Worm (Caenorhabditis elegans) whole organism, L2 larva: ENCODE results near the gene C18D11.9.

Experiments used
- C34F6.9 ChIP-seq: fragments of 150-350 bp; optimal IDR thresholded peaks from 2 replicates; lab custom pipeline; 2014; ENCODE audit warnings: missing biosample characterization, missing genetic modification characterization
- Y55F3AM.14 ChIP-seq: fragments of 200-800 bp; sonication (Bioruptor generic); optimal IDR thresholded peaks from 2 replicates; lab custom pipeline; 2018; ENCODE audit warnings: mild to moderate bottlenecking, missing genetic modification characterization, missing compliant biosample characterization
- ZK546.5 ChIP-seq: sonication (generic microtip); optimal IDR thresholded peaks from 2 replicates; lab custom pipeline; 2017; ENCODE audit warnings: missing biosample characterization, missing genetic modification characterization
- alr-1 ChIP-seq: fragments of 150-350 bp; optimal IDR thresholded peaks from 2 replicates; lab custom pipeline; 2014; ENCODE audit warnings: missing biosample characterization, missing genetic modification characterization
- aly-2 ChIP-seq: fragments of 150-350 bp; optimal IDR thresholded peaks from 2 replicates; lab custom pipeline; 2014; ENCODE audit warnings: missing biosample characterization, missing genetic modification characterization
- ama-1 ChIP-seq: fragments of 150-350 bp; optimal IDR thresholded peaks from 2 replicates; lab custom pipeline; 2018; ENCODE audit warnings: inconsistent platforms
- blmp-1 ChIP-seq: sonication (generic microtip); optimal IDR thresholded peaks from 2 replicates; lab custom pipeline; 2017; ENCODE audit warnings: missing genetic modification characterization, mild to moderate bottlenecking, missing compliant biosample characterization, antibody characterized with exemption, moderate library complexity; ENCODE audit not compliant: insufficient read depth
- ceh-16 ChIP-seq: fragments of 150-350 bp; optimal IDR thresholded peaks from 2 replicates; lab custom pipeline; 2014; ENCODE audit warnings: missing biosample characterization, missing genetic modification characterization
- ceh-82 ChIP-seq: fragments of 150-350 bp; optimal IDR thresholded peaks from 2 replicates; lab custom pipeline; 2014; ENCODE audit warnings: missing biosample characterization, missing genetic modification characterization
- crh-2 ChIP-seq: sonication (generic microtip); optimal IDR thresholded peaks from 2 replicates; lab custom pipeline; 2017; ENCODE audit warnings: missing biosample characterization, missing genetic modification characterization
- egl-27 ChIP-seq: sonication (generic microtip); optimal IDR thresholded peaks from 3 replicates; lab custom pipeline; 2017; ENCODE audit warnings: missing biosample characterization, missing genetic modification reagents, missing genetic modification characterization
- elt-1 ChIP-seq: fragments of 150-350 bp; optimal IDR thresholded peaks from 2 replicates; lab custom pipeline; 2014; ENCODE audit warnings: missing biosample characterization, missing genetic modification characterization
- elt-3 ChIP-seq: sonication (generic microtip); optimal IDR thresholded peaks from 2 replicates; lab custom pipeline; 2017; ENCODE audit warnings: missing biosample characterization, missing genetic modification characterization
- fos-1 ChIP-seq: fragments of 150-350 bp; optimal IDR thresholded peaks from 2 replicates; lab custom pipeline; 2014; ENCODE audit warnings: missing biosample characterization, missing genetic modification characterization
- gmeb-1 ChIP-seq: fragments of 150-350 bp; optimal IDR thresholded peaks from 2 replicates; lab custom pipeline; 2014; ENCODE audit warnings: missing biosample characterization, missing genetic modification characterization
- lin-13 ChIP-seq: fragments of 150-350 bp; optimal IDR thresholded peaks from 2 replicates; lab custom pipeline; 2014; ENCODE audit warnings: missing biosample characterization, missing genetic modification reagents, missing genetic modification characterization
- lin-39 ChIP-seq: fragments of 150-350 bp; optimal IDR thresholded peaks from 2 replicates; lab custom pipeline; 2014; ENCODE audit warnings: missing biosample characterization, missing genetic modification reagents, missing genetic modification characterization
- lsy-2 ChIP-seq, 2 experiments: fragments of 150-350 bp in 1 of 2; sonication (generic microtip) in 1 of 2; optimal IDR thresholded peaks; 2 replicates each; lab custom pipeline; 2014 to 2017; ENCODE audit warnings: missing biosample characterization in 2 of 2, missing genetic modification characterization in 2 of 2
- mab-5 ChIP-seq: fragments of 150-350 bp; optimal IDR thresholded peaks from 2 replicates; lab custom pipeline; 2014; ENCODE audit warnings: missing biosample characterization, missing genetic modification characterization
- mbf-1 ChIP-seq: sonication (generic microtip); optimal IDR thresholded peaks from 2 replicates; lab custom pipeline; 2017; ENCODE audit warnings: missing biosample characterization, missing genetic modification characterization
- mdl-1 ChIP-seq, 2 experiments: fragments of 150-350 bp in 1 of 2; sonication (generic microtip) in 1 of 2; optimal IDR thresholded peaks; 2 replicates each; lab custom pipeline; 2017; ENCODE audit warnings: missing biosample characterization in 2 of 2, missing genetic modification characterization in 2 of 2
- nhr-10 ChIP-seq: sonication (generic microtip); optimal IDR thresholded peaks from 2 replicates; lab custom pipeline; 2017; ENCODE audit warnings: missing biosample characterization, missing genetic modification characterization
- nhr-11 ChIP-seq: fragments of 150-350 bp; optimal IDR thresholded peaks from 2 replicates; lab custom pipeline; 2014; ENCODE audit warnings: missing biosample characterization, missing genetic modification characterization
- nhr-129 ChIP-seq: fragments of 150-350 bp; optimal IDR thresholded peaks from 2 replicates; lab custom pipeline; 2014; ENCODE audit warnings: missing biosample characterization, missing genetic modification characterization
- nhr-21 ChIP-seq: fragments of 150-350 bp; optimal IDR thresholded peaks from 2 replicates; lab custom pipeline; 2014; ENCODE audit warnings: missing biosample characterization, missing genetic modification characterization
- nhr-23 ChIP-seq: fragments of 150-350 bp; optimal IDR thresholded peaks from 2 replicates; lab custom pipeline; 2014; ENCODE audit warnings: missing biosample characterization, missing genetic modification reagents, missing genetic modification characterization
- nhr-25 ChIP-seq: fragments of 150-350 bp; sonication (generic microtip); optimal IDR thresholded peaks from 3 replicates; lab custom pipeline; 2014; ENCODE audit warnings: missing biosample characterization, missing genetic modification characterization
- nhr-6 ChIP-seq: fragments of 150-350 bp; optimal IDR thresholded peaks from 2 replicates; lab custom pipeline; 2014; ENCODE audit warnings: missing biosample characterization, missing genetic modification characterization
- peb-1 ChIP-seq: fragments of 150-350 bp; optimal IDR thresholded peaks from 2 replicates; lab custom pipeline; 2014; ENCODE audit warnings: missing biosample characterization, missing genetic modification characterization
- sem-4 ChIP-seq: fragments of 150-350 bp; optimal IDR thresholded peaks from 2 replicates; lab custom pipeline; 2014; ENCODE audit warnings: missing biosample characterization, missing genetic modification reagents, missing genetic modification characterization
- skn-1 ChIP-seq: sonication (generic microtip); optimal IDR thresholded peaks from 2 replicates; lab custom pipeline; 2017; ENCODE audit warnings: missing biosample characterization, missing genetic modification characterization
- sma-3 ChIP-seq: sonication (generic microtip); optimal IDR thresholded peaks from 2 replicates; lab custom pipeline; 2016; ENCODE audit warnings: missing genetic modification reagents, missing genetic modification characterization, missing compliant biosample characterization
- sma-9 ChIP-seq, 2 experiments: fragments of 150-350 bp in 1 of 2; sonication (generic microtip) in 1 of 2; optimal IDR thresholded peaks; 2 replicates each; lab custom pipeline; 2014 to 2016; ENCODE audit warnings: missing genetic modification characterization in 2 of 2, mild to moderate bottlenecking in 1 of 2, missing biosample characterization in 1 of 2, missing compliant biosample characterization in 1 of 2, missing genetic modification reagents in 1 of 2, moderate library complexity in 1 of 2
- snpc-4 ChIP-seq: fragments of 150-350 bp; optimal IDR thresholded peaks from 2 replicates; lab custom pipeline; 2014; ENCODE audit warnings: missing biosample characterization, missing genetic modification characterization
- unc-55 ChIP-seq: fragments of 150-350 bp; sonication (generic microtip); optimal IDR thresholded peaks from 3 replicates; lab custom pipeline; 2014; ENCODE audit warnings: missing biosample characterization, missing genetic modification reagents, missing genetic modification characterization
- zag-1 ChIP-seq: fragments of 150-350 bp; optimal IDR thresholded peaks from 2 replicates; lab custom pipeline; 2014; ENCODE audit warnings: missing biosample characterization, missing genetic modification characterization
- ztf-1 ChIP-seq: fragments of 200-800 bp; sonication (Bioruptor generic); conservative IDR thresholded peaks from 2 replicates; pipeline ENCODE4 v1.3.6; 2022; ENCODE audit warnings: missing genetic modification characterization, missing compliant biosample characterization

C18D11.9 gene

ce11 chrIII:11847658-11848202 is 38.8 kb downstream of the C18D11.9 start, which contains the start of gene mif-1:
TSS of gene mif-1 (plus strand) at chrIII:11848152.
- TF ChIP-seq mbf-1 (tag; lab: Kevin White, UChicago): no peak
- peak; percentile 86 to 98 for TF ChIP-seq lsy-2 (tag; optimal IDR thresholded peaks at IDR 0.05; lab: Kevin White, UChicago)
- TF ChIP-seq unc-55 (GFP tag; lab: Kevin White, UChicago): peak; percentile 64
- TF ChIP-seq nhr-129 (tag; lab: Kevin White, UChicago): peak; percentile 41
- TF ChIP-seq aly-2: no peak
- TF ChIP-seq lin-13 (GFP tag; lab: Kevin White, UChicago): peak; percentile 32
- TF ChIP-seq fos-1 (tag; lab: Kevin White, UChicago): no peak
- TF ChIP-seq mab-5 (tag; lab: Kevin White, UChicago): no peak
- TF ChIP-seq skn-1: no peak
- TF ChIP-seq gmeb-1 (tag; lab: Kevin White, UChicago): peak; percentile 36
- TF ChIP-seq C34F6.9 (tag; lab: Kevin White, UChicago): peak; percentile 54
- no peak for TF ChIP-seq nhr-11 (tag; lab: Kevin White, UChicago)

ce11 chrIII:11848317-11848716 is 39.4 kb downstream of the C18D11.9 start:
- no peak for TF ChIP-seq nhr-129 (tag; lab: Kevin White, UChicago)
- no peak for TF ChIP-seq peb-1
- TF ChIP-seq ZK546.5: no peak
- TF ChIP-seq lin-13 (GFP tag; lab: Kevin White, UChicago): no peak
- no peak for TF ChIP-seq C34F6.9 (tag; lab: Kevin White, UChicago)
- no peak for TF ChIP-seq egl-27 (tag; lab: Kevin White, UChicago)
- TF ChIP-seq mdl-1 (tag; optimal IDR thresholded peaks at IDR 0.05; lab: Kevin White, UChicago): no peak
- TF ChIP-seq elt-1: no peak
- TF ChIP-seq ztf-1 (GFP tag; lab: Robert Waterston, UW): no peak
- TF ChIP-seq zag-1 (tag; lab: Kevin White, UChicago): no peak
- no peak for TF ChIP-seq lin-39 (tag; lab: Kevin White, UChicago)
- no peak for TF ChIP-seq nhr-25 (tag; lab: Kevin White, UChicago)
- no peak for TF ChIP-seq gmeb-1 (tag; lab: Kevin White, UChicago)
- no peak for TF ChIP-seq nhr-11 (tag; lab: Kevin White, UChicago)
- TF ChIP-seq nhr-23 (tag; lab: Kevin White, UChicago): no peak

ce11 chrIII:11849590-11849989 is 40.7 kb downstream of the C18D11.9 start:
- TF ChIP-seq fos-1 (tag; lab: Kevin White, UChicago) (no peak), gmeb-1 (tag; lab: Kevin White, UChicago) (no peak), blmp-1 (tag; lab: Kevin White, UChicago) (no peak), nhr-23 (tag; lab: Kevin White, UChicago) (no peak), sem-4 (tag; lab: Kevin White, UChicago) (no peak), sma-3 (no peak), nhr-6 (tag; lab: Kevin White, UChicago) (no peak), ZK546.5 (no peak), nhr-25 (tag; lab: Kevin White, UChicago) (no peak), snpc-4 (tag; lab: Kevin White, UChicago) (no peak)

- TF ChIP-seq elt-3 (tag; lab: Kevin White, UChicago): no peak
- no peak for TF ChIP-seq mbf-1 (tag; lab: Kevin White, UChicago)
- no peak for TF ChIP-seq nhr-11 (tag; lab: Kevin White, UChicago)
- TF ChIP-seq nhr-25 (tag; lab: Kevin White, UChicago): no peak
- no peak for TF ChIP-seq ama-1
- TF ChIP-seq sma-9 (GFP tag; optimal IDR thresholded peaks at IDR 0.05; lab: Kevin White, UChicago): no peak
- no peak for TF ChIP-seq sma-9 (tag; optimal IDR thresholded peaks at IDR 0.05; lab: Kevin White, UChicago)
- no peak for TF ChIP-seq elt-1
- TF ChIP-seq lin-13 (GFP tag; lab: Kevin White, UChicago): no peak
- TF ChIP-seq ceh-16 (tag; lab: Kevin White, UChicago): no peak
These were observed 44.6 kb downstream of the C18D11.9 start for ce11 chrIII:11853533-11853932.

- TF ChIP-seq skn-1 (no peak), ceh-16 (tag; lab: Kevin White, UChicago) (no peak), lin-13 (GFP tag; lab: Kevin White, UChicago) (no peak), fos-1 (tag; lab: Kevin White, UChicago) (no peak), crh-2 (no peak), elt-1 (no peak), nhr-11 (tag; lab: Kevin White, UChicago) (no peak), nhr-21 (tag; lab: Kevin White, UChicago) (no peak), snpc-4 (tag; lab: Kevin White, UChicago) (no peak), unc-55 (GFP tag; lab: Kevin White, UChicago) (no peak), elt-3 (tag; lab: Kevin White, UChicago) (no peak), alr-1 (no peak), Y55F3AM.14 (GFP tag; lab: Kevin White, UChicago) (no peak), lsy-2 (tag; optimal IDR thresholded peaks at IDR 0.05; lab: Kevin White, UChicago) (no peak), nhr-23 (tag; lab: Kevin White, UChicago) (no peak), nhr-10 (tag; lab: Kevin White, UChicago) (no peak), ZK546.5 (no peak), egl-27 (tag; lab: Kevin White, UChicago) (no peak), ceh-82 (tag; lab: Kevin White, UChicago) (no peak), aly-2 (no peak)
These were observed 47.9 kb downstream of the C18D11.9 start for ce11 chrIII:11856852-11857251.
